Fruit fly (Drosophila melanogaster): ENCODE results near the gene CG34133.
A peak's percentile ranks its signal among the peaks of the same experiment; 100 is the strongest.

The CG34133 gene

dm6 chr3R:29876733-29877193, 7.6 kb downstream of the CG34133 start, which contains the start of gene CG31038:
TSS of gene CG31038 (plus strand) at chr3R:29877059.
- TF ChIP-seq CG17829 (tag; optimal IDR thresholded peaks at IDR 0.05), result peak; percentile 20
- peak; percentile 56 for TF ChIP-seq Bgb (GFP tag; IDR thresholded peaks at IDR 0.05; ENCODE audit: partially characterized antibody)
- peak; percentile 80 for TF ChIP-seq z (GFP tag; IDR thresholded peaks at IDR 0.05)
- peak in 1 of 3 experiments; percentile 32 for TF ChIP-seq Stat92E (GFP tag; optimal IDR thresholded peaks at IDR 0.05)
- TF ChIP-seq chinmo (GFP tag; IDR thresholded peaks at IDR 0.05; ENCODE audit: partially characterized antibody), result peak; percentile 93; the same call in 3 of the 4 replicates
- peak; percentile 77 for TF ChIP-seq chm (GFP tag; IDR thresholded peaks at IDR 0.05)
- peak; percentile 91 for TF ChIP-seq D19A (tag; optimal IDR thresholded peaks at IDR 0.05)
- TF ChIP-seq Optix (GFP tag; IDR thresholded peaks at IDR 0.05), result 0 out of 3 replicates have a peak, but pooled peaks have one; percentile 26
- TF ChIP-seq gsb-n (tag; optimal IDR thresholded peaks at IDR 0.05), result peak; percentile 36
- TF ChIP-seq MTF-1 (GFP tag; optimal IDR thresholded peaks at IDR 0.05; ENCODE audit: borderline replicate concordance), result peak; percentile 40
- TF ChIP-seq CG8944 (GFP tag; optimal IDR thresholded peaks at IDR 0.05), result no peak
- no peak for TF ChIP-seq CG4854 (GFP tag; optimal IDR thresholded peaks at IDR 0.05)
- TF ChIP-seq MBD-R2 (GFP tag; IDR thresholded peaks at IDR 0.05), result peak; percentile 29; the same call in 1 of the 2 replicates
- TF ChIP-seq Med (GFP tag), result peak; percentile 88
- TF ChIP-seq dm (GFP tag; optimal IDR thresholded peaks at IDR 0.05), result no peak
- TF ChIP-seq CG13296 (GFP tag; optimal IDR thresholded peaks at IDR 0.05), result no peak
- TF ChIP-seq dimm (GFP tag; IDR thresholded peaks at IDR 0.05), result no peak
- peak; percentile 53 to 79 for TF ChIP-seq Trl (optimal IDR thresholded peaks at IDR 0.05)
- TF ChIP-seq Trl (GFP tag; optimal IDR thresholded peaks at IDR 0.05), result peak; percentile 23
- peak; percentile 37 for TF ChIP-seq CG12769 (tag; optimal IDR thresholded peaks at IDR 0.05)
- TF ChIP-seq cad (GFP tag; optimal IDR thresholded peaks at IDR 0.05), result no peak
- 0 out of 2 replicates have a peak, but pooled peaks have one; percentile 3 for TF ChIP-seq aop (GFP tag; IDR thresholded peaks at IDR 0.05)
- TF ChIP-seq cwo (GFP tag; optimal IDR thresholded peaks at IDR 0.05), result no peak
- peak; percentile 33; the same call in 1 of the 2 replicates for TF ChIP-seq slbo (GFP tag; IDR thresholded peaks at IDR 0.05)
- no peak for TF ChIP-seq pum (GFP tag; optimal IDR thresholded peaks at IDR 0.05)
- peak; percentile 23 for TF ChIP-seq nmo (GFP tag; optimal IDR thresholded peaks at IDR 0.05)
- peak; percentile 62; the same call in 2 of the 3 replicates for TF ChIP-seq Opbp (GFP tag; IDR thresholded peaks at IDR 0.05; ENCODE audit: partially characterized antibody)
- TF ChIP-seq Xrp1 (GFP tag; IDR thresholded peaks at IDR 0.05), result peak; percentile 28; the same call in 1 of the 2 replicates
- no peak for TF ChIP-seq Atf-2 (GFP tag; optimal IDR thresholded peaks at IDR 0.05)
- TF ChIP-seq CG15269 (tag; optimal IDR thresholded peaks at IDR 0.05), result peak; percentile 3
- TF ChIP-seq CG6689 (GFP tag; IDR thresholded peaks at IDR 0.05), result peak; percentile 25; the same call in 1 of the 2 replicates
- TF ChIP-seq Aef1 (GFP tag; IDR thresholded peaks at IDR 0.05), result peak; percentile 66
- peak; percentile 57; the same call in 1 of the 2 replicates for TF ChIP-seq vvl (GFP tag; IDR thresholded peaks at IDR 0.05)
- no peak for TF ChIP-seq CG11696 (GFP tag; IDR thresholded peaks at IDR 0.05)
- TF ChIP-seq Lhr (GFP tag; optimal IDR thresholded peaks at IDR 0.05), result no peak
- no peak for TF ChIP-seq CG17912 (GFP tag; optimal IDR thresholded peaks at IDR 0.05)
- peak; percentile 67 for TF ChIP-seq yki (optimal IDR thresholded peaks at IDR 0.05)
- TF ChIP-seq tll (GFP tag; optimal IDR thresholded peaks at IDR 0.05), result peak in 1 of 2 experiments; percentile 25
- TF ChIP-seq kay (GFP tag; optimal IDR thresholded peaks at IDR 0.05), result peak; percentile 43
- TF ChIP-seq maf-S (GFP tag; optimal IDR thresholded peaks at IDR 0.05), result no peak
- TF ChIP-seq CG3163 (GFP tag; optimal IDR thresholded peaks at IDR 0.05), result peak; percentile 79
- TF ChIP-seq cg (GFP tag; optimal IDR thresholded peaks at IDR 0.05), result peak; percentile 97
- no peak for TF ChIP-seq Gug (GFP tag; IDR thresholded peaks at IDR 0.05)
- TF ChIP-seq ftz-f1 (GFP tag; optimal IDR thresholded peaks at IDR 0.05), result no peak
- TF ChIP-seq hb (GFP tag; IDR thresholded peaks at IDR 0.05; ENCODE audit: partially characterized antibody), result no peak
- TF ChIP-seq jigr1 (GFP tag; IDR thresholded peaks at IDR 0.05), result no peak
- TF ChIP-seq Jarid2 (GFP tag; optimal IDR thresholded peaks at IDR 0.05), result peak; percentile 96
- no peak for TF ChIP-seq D (optimal IDR thresholded peaks at IDR 0.05)
- no peak for TF ChIP-seq D (GFP tag; optimal IDR thresholded peaks at IDR 0.05)
- peak; percentile 41; the same call in 1 of the 2 replicates for TF ChIP-seq sens-2 (GFP tag; IDR thresholded peaks at IDR 0.05)
